Worm (Caenorhabditis elegans): Measurements from ENCODE around the gene C01G10.14.

- TF ChIP-seq cog-1 (tag; optimal IDR thresholded peaks at IDR 0.05) (no peak), flt-1 (GFP tag; IDR thresholded peaks at IDR 0.05) (no peak), ztf-29 (GFP tag; IDR thresholded peaks at IDR 0.05) (no peak)
Measured at ce11 chrV:15111660-15112059, 5.9 kb upstream of the C01G10.14 start, which contains the start of gene T01G5.7.
